Fruit fly (Drosophila melanogaster) S2 (cell line): ENCODE measurements around the gene snRNP-U1-C.

ENCODE experiments used
- CG8478 ChIP-seq: fragments of >200 bp; optimal IDR thresholded peaks from 2 replicates; lab custom pipeline; 2018
- CTCF ChIP-seq, 2 experiments: fragments of >200 bp; optimal IDR thresholded peaks; 2 replicates each; lab custom pipeline; 2018

dm6 chr3R:18990514-18990913 lies 7.1 kb upstream of the snRNP-U1-C start:
- TF ChIP-seq CTCF (optimal IDR thresholded peaks at IDR 0.05; lab: Kevin White, UChicago) (no peak), CG8478 (lab: Kevin White, UChicago) (no peak)
